Worm (Caenorhabditis elegans): Measurements from ENCODE around the gene irld-26.

ce11 chrV:16163719-16164118 lies 41.3 kb upstream of the irld-26 start, which contains the start of gene F10A3.12:
- TF ChIP-seq ceh-36 (tag; optimal IDR thresholded peaks at IDR 0.05) (no peak), B0310.2 (tag; optimal IDR thresholded peaks at IDR 0.05) (no peak), sea-1 (GFP tag; conservative IDR thresholded peaks at IDR 0.05) (no peak), pes-1 (GFP tag; IDR thresholded peaks at IDR 0.05) (no peak), ama-1 (optimal IDR thresholded peaks at IDR 0.05) (no peak), scrt-1 (GFP tag; IDR thresholded peaks at IDR 0.05) (no peak), tra-4 (tag; optimal IDR thresholded peaks at IDR 0.05) (no peak), flt-1 (GFP tag; IDR thresholded peaks at IDR 0.05) (no peak), tbx-37 (GFP tag; conservative IDR thresholded peaks at IDR 0.05) (no peak), hmbx-1 (tag; optimal IDR thresholded peaks at IDR 0.05) (no peak), tbx-11 (GFP tag; IDR thresholded peaks at IDR 0.05) (no peak), hnd-1 (tag; optimal IDR thresholded peaks at IDR 0.05) (no peak), ets-7 (tag; optimal IDR thresholded peaks at IDR 0.05) (no peak), ceh-13 (GFP tag; optimal IDR thresholded peaks at IDR 0.05) (no peak)
